Worm (Caenorhabditis elegans): ENCODE data around the gene C09H10.9.

Gene C09H10.9

DNA sequence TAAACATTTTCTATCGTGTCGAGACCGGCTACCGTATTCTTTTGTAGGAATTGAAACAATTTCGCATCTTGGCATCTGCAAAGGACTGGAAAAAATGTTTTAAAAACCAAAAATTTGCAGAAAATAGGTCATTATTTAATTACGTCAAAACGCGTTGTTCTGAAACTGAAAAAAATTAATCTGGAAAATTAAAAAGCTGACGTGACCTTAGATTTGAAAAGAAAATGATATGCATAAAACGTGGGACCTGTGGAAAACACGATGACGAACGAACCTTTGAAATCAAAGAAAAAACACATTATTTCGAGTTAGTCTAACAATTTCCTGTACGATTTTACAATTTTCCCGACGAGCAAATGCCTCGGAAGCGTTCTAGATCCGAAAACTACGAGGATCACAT is at the start of gene C09H10.9:
TSS of gene C09H10.9 (plus strand) at position 301 of the 400 bp plus-strand sequence.
- TF ChIP-seq med-1 (GFP tag; optimal IDR thresholded peaks at IDR 0.05; ENCODE audit: insufficient read depth), result no peak
- TF ChIP-seq flt-1 (GFP tag; IDR thresholded peaks at IDR 0.05), result no peak
- no peak for TF ChIP-seq ztf-23 (GFP tag; IDR thresholded peaks at IDR 0.05)
- TF ChIP-seq cog-1 (tag; optimal IDR thresholded peaks at IDR 0.05), result no peak
- TF ChIP-seq ztf-29 (GFP tag; IDR thresholded peaks at IDR 0.05), result no peak
- TF ChIP-seq ref-1 (GFP tag; conservative IDR thresholded peaks at IDR 0.05), result no peak
- TF ChIP-seq klf-2 (GFP tag; conservative IDR thresholded peaks at IDR 0.05), result no peak
- TF ChIP-seq T22C8.4 (GFP tag; IDR thresholded peaks at IDR 0.05), result no peak
- TF ChIP-seq tab-1 (GFP tag; IDR thresholded peaks at IDR 0.05), result no peak

DNA sequence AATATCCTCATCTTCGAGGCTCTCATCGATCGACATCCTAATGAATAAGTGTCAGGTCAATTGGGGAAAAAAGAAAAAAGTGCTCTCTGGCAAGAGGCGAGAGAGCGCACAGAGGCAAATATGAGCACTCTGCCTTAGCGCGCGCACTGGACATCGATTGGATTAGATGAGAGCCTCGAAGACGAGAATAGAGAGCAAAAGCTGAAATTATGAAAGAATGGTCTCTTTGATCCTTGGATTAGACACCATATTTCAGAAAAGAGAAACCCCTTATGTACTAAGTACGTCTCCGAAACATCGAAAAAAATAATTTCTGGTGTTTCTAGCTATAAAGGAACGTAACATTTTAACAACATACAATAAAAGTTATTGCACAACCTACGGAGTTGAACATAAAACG is 49.0 kb upstream of the C09H10.9 start, which contains the start of gene F45E10.2:
TSS of gene F45E10.2 (minus strand) at position 101 of the 400 bp plus-strand sequence.
- TF ChIP-seq T22C8.4 (GFP tag; IDR thresholded peaks at IDR 0.05) (0 out of 2 replicates have a peak, but pooled peaks have one; percentile 13), ztf-23 (GFP tag; IDR thresholded peaks at IDR 0.05) (no peak)

DNA sequence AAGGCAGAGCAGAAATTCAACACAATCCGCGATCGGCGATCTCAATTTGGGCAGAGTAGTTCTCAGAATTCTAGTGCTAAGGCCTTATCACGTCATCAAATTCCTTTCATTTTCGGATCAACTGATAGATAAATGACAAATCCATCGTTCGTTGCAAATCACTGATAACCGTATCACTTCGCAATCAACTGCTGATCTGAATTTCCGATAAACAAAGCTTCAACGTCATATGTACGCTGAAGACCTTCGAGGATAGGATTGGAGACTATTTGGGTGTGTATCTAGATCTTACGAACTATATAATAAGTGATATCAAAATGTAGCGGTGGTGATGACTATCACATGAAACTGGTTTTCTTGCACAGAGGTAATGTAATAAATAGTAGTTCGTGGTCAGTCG is 47.0 kb upstream of the C09H10.9 start:
- no peak for TF ChIP-seq ztf-29 (GFP tag; IDR thresholded peaks at IDR 0.05)
- no peak for TF ChIP-seq cog-1 (tag; optimal IDR thresholded peaks at IDR 0.05)
- TF ChIP-seq tab-1 (GFP tag; IDR thresholded peaks at IDR 0.05), result no peak
- TF ChIP-seq klf-2 (GFP tag; conservative IDR thresholded peaks at IDR 0.05), result no peak
- no peak for TF ChIP-seq ref-1 (GFP tag; conservative IDR thresholded peaks at IDR 0.05)
- no peak for TF ChIP-seq T22C8.4 (GFP tag; IDR thresholded peaks at IDR 0.05)
- no peak for TF ChIP-seq med-1 (GFP tag; optimal IDR thresholded peaks at IDR 0.05; ENCODE audit: insufficient read depth)
- TF ChIP-seq ztf-23 (GFP tag; IDR thresholded peaks at IDR 0.05), result no peak
- no peak for TF ChIP-seq flt-1 (GFP tag; IDR thresholded peaks at IDR 0.05)

DNA sequence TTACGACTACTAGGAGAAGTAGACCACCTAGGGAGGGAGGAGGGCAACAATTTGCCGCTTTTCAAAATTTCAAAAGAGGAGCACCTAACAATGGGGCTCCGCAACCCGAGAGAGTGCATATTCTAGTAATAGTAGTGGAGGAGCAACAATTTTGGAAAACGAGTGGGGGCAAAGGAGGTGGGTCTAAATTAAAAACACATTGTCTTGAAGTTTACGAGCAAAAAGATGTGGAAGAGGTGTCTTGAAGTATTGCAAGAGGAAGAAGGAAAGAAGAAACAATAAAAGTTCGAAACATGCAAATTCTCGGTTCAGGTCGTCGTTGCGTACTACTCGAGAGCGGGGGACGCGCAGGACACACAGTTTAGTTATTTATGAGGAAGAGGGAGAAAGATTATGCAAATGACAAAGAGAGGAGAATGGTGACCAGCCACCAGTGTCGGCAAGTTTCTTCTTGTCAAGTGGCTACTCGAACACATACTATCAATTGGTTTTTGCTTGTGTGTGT is 40.0 kb upstream of the C09H10.9 start:
- no peak for TF ChIP-seq cog-1 (tag; optimal IDR thresholded peaks at IDR 0.05)

DNA sequence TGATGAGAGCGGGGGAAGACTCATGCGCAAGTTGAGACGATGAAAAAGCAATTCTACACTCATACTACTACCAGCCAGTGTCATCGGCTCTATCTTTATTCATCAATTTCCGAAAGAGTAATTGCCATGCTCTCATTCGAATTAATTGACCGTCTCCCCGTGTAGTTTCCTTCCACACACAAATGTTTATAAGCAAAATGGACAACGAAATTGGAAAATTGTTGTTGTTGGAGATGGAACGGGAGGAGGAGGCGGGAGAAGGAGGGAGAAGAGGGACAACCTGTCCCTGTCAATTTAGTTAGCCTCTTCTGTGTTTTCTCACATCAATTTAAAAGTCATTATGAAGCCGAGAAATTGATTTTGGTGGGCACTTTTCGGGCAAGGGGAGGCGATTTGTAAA is 31.7 kb upstream of the C09H10.9 start:
- TF ChIP-seq tab-1 (GFP tag; IDR thresholded peaks at IDR 0.05) (no peak), klf-2 (GFP tag; conservative IDR thresholded peaks at IDR 0.05) (no peak), cog-1 (tag; optimal IDR thresholded peaks at IDR 0.05) (no peak), ref-1 (GFP tag; conservative IDR thresholded peaks at IDR 0.05) (no peak), T22C8.4 (GFP tag; IDR thresholded peaks at IDR 0.05) (no peak), ztf-29 (GFP tag; IDR thresholded peaks at IDR 0.05) (no peak), med-1 (GFP tag; optimal IDR thresholded peaks at IDR 0.05; ENCODE audit: insufficient read depth) (no peak), flt-1 (GFP tag; IDR thresholded peaks at IDR 0.05) (no peak), ztf-23 (GFP tag; IDR thresholded peaks at IDR 0.05) (no peak)

DNA sequence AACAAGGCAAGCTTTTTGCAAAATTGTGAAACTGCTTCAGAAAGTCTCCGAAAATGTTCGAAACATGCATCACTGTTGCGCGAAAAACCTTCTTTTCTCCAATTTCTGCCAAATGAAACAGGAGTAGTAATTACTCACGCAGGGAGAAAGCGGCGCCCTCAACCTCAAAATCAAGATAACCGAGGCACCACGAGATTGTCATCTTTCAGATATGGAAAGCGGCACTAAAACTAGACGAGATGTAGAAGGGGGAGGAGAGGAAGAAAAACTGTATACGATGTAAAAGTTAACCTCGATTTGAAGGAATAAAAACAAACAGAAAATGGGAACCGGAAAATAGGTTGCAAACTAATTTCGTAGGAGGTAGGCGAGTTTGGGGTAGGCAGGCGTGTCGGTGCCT is 27.7 kb upstream of the C09H10.9 start:
- TF ChIP-seq med-1 (GFP tag; optimal IDR thresholded peaks at IDR 0.05; ENCODE audit: insufficient read depth), result no peak
- no peak for TF ChIP-seq tab-1 (GFP tag; IDR thresholded peaks at IDR 0.05)
- TF ChIP-seq ref-1 (GFP tag; conservative IDR thresholded peaks at IDR 0.05), result no peak
- no peak for TF ChIP-seq cog-1 (tag; optimal IDR thresholded peaks at IDR 0.05)
- TF ChIP-seq flt-1 (GFP tag; IDR thresholded peaks at IDR 0.05), result no peak
- no peak for TF ChIP-seq T22C8.4 (GFP tag; IDR thresholded peaks at IDR 0.05)
- TF ChIP-seq klf-2 (GFP tag; conservative IDR thresholded peaks at IDR 0.05), result no peak
- no peak for TF ChIP-seq ztf-29 (GFP tag; IDR thresholded peaks at IDR 0.05)
- no peak for TF ChIP-seq ztf-23 (GFP tag; IDR thresholded peaks at IDR 0.05)

DNA sequence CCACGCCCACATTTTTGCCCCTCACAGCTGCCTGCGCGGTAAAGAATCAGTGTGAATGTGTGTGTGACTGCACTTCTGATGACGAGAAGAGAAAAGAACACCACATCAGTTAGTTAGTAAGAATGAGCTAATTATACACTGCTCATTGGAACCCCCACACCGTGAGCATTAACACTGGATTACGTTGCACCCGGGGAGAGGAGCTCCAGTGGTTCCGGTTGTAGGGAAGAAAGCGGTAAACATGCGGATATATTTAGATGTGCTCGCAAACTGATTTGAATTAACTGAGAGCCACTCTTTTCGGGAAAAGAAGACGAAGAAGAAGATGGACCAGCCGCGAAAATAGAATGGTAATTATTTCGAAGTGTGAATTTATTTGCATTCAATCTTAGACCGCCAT is 17.5 kb upstream of the C09H10.9 start:
- TF ChIP-seq ztf-29 (GFP tag; IDR thresholded peaks at IDR 0.05) (no peak), klf-2 (GFP tag; conservative IDR thresholded peaks at IDR 0.05) (no peak), cog-1 (tag; optimal IDR thresholded peaks at IDR 0.05) (no peak), T22C8.4 (GFP tag; IDR thresholded peaks at IDR 0.05) (no peak), flt-1 (GFP tag; IDR thresholded peaks at IDR 0.05) (no peak), ztf-23 (GFP tag; IDR thresholded peaks at IDR 0.05) (no peak), tab-1 (GFP tag; IDR thresholded peaks at IDR 0.05) (no peak), ref-1 (GFP tag; conservative IDR thresholded peaks at IDR 0.05) (no peak), med-1 (GFP tag; optimal IDR thresholded peaks at IDR 0.05; ENCODE audit: insufficient read depth) (no peak)

DNA sequence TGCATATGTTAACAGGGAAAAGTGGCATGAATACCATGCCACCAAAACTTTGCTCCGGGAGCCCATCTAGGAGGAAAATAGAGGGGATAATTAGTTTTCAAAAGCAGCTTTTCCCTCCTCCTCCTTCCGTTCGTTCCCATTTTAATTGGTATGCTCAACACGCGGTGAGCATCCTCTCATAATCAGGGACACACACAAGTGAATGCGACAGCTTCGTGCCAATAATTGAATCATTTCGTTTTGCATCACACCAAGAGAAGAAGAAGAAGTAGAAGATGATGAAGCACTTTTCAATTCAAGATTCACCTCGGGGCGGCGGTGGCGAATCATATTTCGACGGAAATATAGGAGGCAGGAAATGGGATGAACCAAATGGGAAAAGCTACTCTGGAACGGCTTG is 16.1 kb upstream of the C09H10.9 start:
- TF ChIP-seq ref-1 (GFP tag; conservative IDR thresholded peaks at IDR 0.05), result no peak
- TF ChIP-seq flt-1 (GFP tag; IDR thresholded peaks at IDR 0.05), result no peak
- TF ChIP-seq tab-1 (GFP tag; IDR thresholded peaks at IDR 0.05), result no peak
- TF ChIP-seq ztf-29 (GFP tag; IDR thresholded peaks at IDR 0.05), result no peak
- TF ChIP-seq ztf-23 (GFP tag; IDR thresholded peaks at IDR 0.05), result no peak
- no peak for TF ChIP-seq klf-2 (GFP tag; conservative IDR thresholded peaks at IDR 0.05)
- TF ChIP-seq T22C8.4 (GFP tag; IDR thresholded peaks at IDR 0.05), result no peak
- TF ChIP-seq med-1 (GFP tag; optimal IDR thresholded peaks at IDR 0.05; ENCODE audit: insufficient read depth), result no peak
- TF ChIP-seq cog-1 (tag; optimal IDR thresholded peaks at IDR 0.05), result no peak

DNA sequence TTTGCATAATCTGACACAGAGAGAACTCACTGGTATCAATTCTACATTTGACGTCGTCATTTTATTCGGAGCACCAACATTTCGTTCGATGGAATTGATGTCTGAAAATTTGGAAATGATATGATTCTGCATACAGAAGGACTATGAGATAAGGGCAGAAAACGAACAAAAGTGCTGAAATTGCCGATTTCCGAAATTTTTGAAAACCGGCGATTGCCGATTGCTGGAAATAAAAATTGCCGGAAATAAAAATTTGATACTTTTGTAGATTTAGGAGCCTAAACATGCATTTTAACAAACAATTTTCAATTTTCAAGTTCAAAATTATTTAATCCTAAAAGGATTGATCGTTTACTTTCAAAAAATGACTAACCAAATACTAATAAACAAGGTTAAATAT is 14.9 kb upstream of the C09H10.9 start, which contains the start of gene unc-53:
TSS of gene unc-53 (minus strand) at position 101 of the 400 bp plus-strand sequence.
- TF ChIP-seq tab-1 (GFP tag; IDR thresholded peaks at IDR 0.05) (no peak), klf-2 (GFP tag; conservative IDR thresholded peaks at IDR 0.05) (no peak), ref-1 (GFP tag; conservative IDR thresholded peaks at IDR 0.05) (no peak), med-1 (GFP tag; optimal IDR thresholded peaks at IDR 0.05; ENCODE audit: insufficient read depth) (no peak), ztf-29 (GFP tag; IDR thresholded peaks at IDR 0.05) (no peak), cog-1 (tag; optimal IDR thresholded peaks at IDR 0.05) (no peak), ztf-23 (GFP tag; IDR thresholded peaks at IDR 0.05) (no peak), flt-1 (GFP tag; IDR thresholded peaks at IDR 0.05) (no peak), T22C8.4 (GFP tag; IDR thresholded peaks at IDR 0.05) (no peak)

DNA sequence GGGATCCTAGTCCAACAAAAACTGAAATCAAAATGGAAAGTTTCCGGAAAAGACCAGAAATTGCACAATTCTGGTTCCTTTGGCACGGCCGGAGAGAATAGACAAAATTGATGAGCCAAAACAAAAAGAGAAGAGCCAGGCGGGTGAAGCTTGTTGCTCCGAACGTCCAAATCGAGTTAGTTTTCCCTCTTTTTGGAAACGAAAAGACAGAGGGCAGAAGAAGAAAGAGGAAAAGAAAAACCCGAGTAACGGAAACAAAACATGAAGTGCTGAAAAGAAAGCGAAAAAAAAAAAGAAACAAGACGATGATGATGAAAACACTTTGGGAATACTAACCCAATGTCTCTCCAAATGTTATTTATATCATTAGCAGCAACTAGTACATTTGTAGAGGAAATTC is 12.7 kb upstream of the C09H10.9 start:
- no peak for TF ChIP-seq ref-1 (GFP tag; conservative IDR thresholded peaks at IDR 0.05)
- TF ChIP-seq T22C8.4 (GFP tag; IDR thresholded peaks at IDR 0.05), result no peak
- no peak for TF ChIP-seq med-1 (GFP tag; optimal IDR thresholded peaks at IDR 0.05; ENCODE audit: insufficient read depth)
- TF ChIP-seq tab-1 (GFP tag; IDR thresholded peaks at IDR 0.05), result no peak
- no peak for TF ChIP-seq cog-1 (tag; optimal IDR thresholded peaks at IDR 0.05)
- TF ChIP-seq ztf-29 (GFP tag; IDR thresholded peaks at IDR 0.05), result no peak
- no peak for TF ChIP-seq flt-1 (GFP tag; IDR thresholded peaks at IDR 0.05)
- TF ChIP-seq klf-2 (GFP tag; conservative IDR thresholded peaks at IDR 0.05), result no peak
- no peak for TF ChIP-seq ztf-23 (GFP tag; IDR thresholded peaks at IDR 0.05)

Data from whole organism, midembryonic.